Fruit fly (Drosophila melanogaster) whole organism, embryonic: ENCODE results near the gene eIF2gamma.
A peak's percentile ranks its signal among the peaks of the same experiment; 100 is the strongest.

Experiments used
- Ada2b ChIP-seq: fragments of 200-800 bp; sonication (Bioruptor generic); IDR thresholded peaks from 2 replicates; pipeline ENCODE4 v1.3.6; 2022; ENCODE audit warnings: missing biosample characterization, missing genetic modification characterization
- Antp ChIP-seq: fragments of 200-800 bp; sonication (Bioruptor generic); optimal IDR thresholded peaks from 3 replicates; lab custom pipeline; 2016; ENCODE audit warnings: missing biosample characterization, missing genetic modification characterization
- CG10274 ChIP-seq: fragments of 200-800 bp; sonication (Bioruptor generic); optimal IDR thresholded peaks from 3 replicates; lab custom pipeline; 2017; ENCODE audit warnings: missing biosample characterization, mild to moderate bottlenecking, missing genetic modification characterization
- CG11696 ChIP-seq: fragments of 200-800 bp; sonication (Bioruptor generic); IDR thresholded peaks from 2 replicates; pipeline ENCODE4 v1.3.6; 2022; ENCODE audit warnings: missing biosample characterization, missing genetic modification characterization
- CG12104 ChIP-seq: fragments of 200-800 bp; sonication (Bioruptor generic); optimal IDR thresholded peaks from 3 replicates; lab custom pipeline; 2016; ENCODE audit warnings: missing biosample characterization, missing genetic modification characterization
- CG12155 ChIP-seq: fragments of 200-800 bp; sonication (Bioruptor generic); optimal IDR thresholded peaks from 3 replicates; lab custom pipeline; 2016; ENCODE audit warnings: missing biosample characterization, missing genetic modification characterization
- CG13775 ChIP-seq: fragments of 200-800 bp; sonication (Bioruptor generic); optimal IDR thresholded peaks from 3 replicates; lab custom pipeline; 2017; ENCODE audit warnings: missing biosample characterization, mild to moderate bottlenecking, missing genetic modification characterization
- CG14441 ChIP-seq: fragments of 200-800 bp; sonication (Bioruptor generic); IDR thresholded peaks from 2 replicates; pipeline ENCODE4 v1.3.6; 2022; ENCODE audit warnings: missing biosample characterization, missing genetic modification characterization
- CG15073 ChIP-seq: fragments of 200-800 bp; sonication (Bioruptor generic); optimal IDR thresholded peaks from 2 replicates; lab custom pipeline; 2016; ENCODE audit warnings: missing biosample characterization, missing genetic modification characterization
- CG17359 ChIP-seq: fragments of 200-800 bp; sonication (Bioruptor generic); optimal IDR thresholded peaks from 3 replicates; lab custom pipeline; 2018; ENCODE audit warnings: missing biosample characterization, mild to moderate bottlenecking, missing genetic modification characterization, moderate library complexity
- CG30431 ChIP-seq: fragments of 200-800 bp; sonication (Bioruptor generic); optimal IDR thresholded peaks from 2 replicates; lab custom pipeline; 2017; ENCODE audit warnings: missing biosample characterization, missing genetic modification characterization
- CG31365 ChIP-seq: fragments of 200-800 bp; sonication (Bioruptor generic); optimal IDR thresholded peaks from 2 replicates; lab custom pipeline; 2018; ENCODE audit warnings: missing biosample characterization, mild to moderate bottlenecking, missing genetic modification characterization
- CG31441 ChIP-seq: fragments of 200-800 bp; sonication (Bioruptor generic); IDR thresholded peaks from 2 replicates; pipeline ENCODE4 v1.3.6; 2022; ENCODE audit warnings: missing biosample characterization, missing genetic modification characterization
- CG33557 ChIP-seq: fragments of 200-800 bp; sonication (Bioruptor generic); optimal IDR thresholded peaks from 2 replicates; lab custom pipeline; 2019; ENCODE audit warnings: missing biosample characterization, mild to moderate bottlenecking, missing genetic modification characterization, moderate library complexity
- CG34376 ChIP-seq: fragments of 200-800 bp; sonication (Bioruptor generic); optimal IDR thresholded peaks from 2 replicates; lab custom pipeline; 2018; ENCODE audit warnings: missing biosample characterization, mild to moderate bottlenecking, missing genetic modification characterization
- CG6272 ChIP-seq: fragments of 200-800 bp; sonication (Bioruptor generic); IDR thresholded peaks from 2 replicates; pipeline ENCODE4 v1.3.6; 2022; ENCODE audit warnings: missing biosample characterization, missing genetic modification characterization
- CG7271 ChIP-seq: fragments of 200-800 bp; sonication (Bioruptor generic); optimal IDR thresholded peaks from 2 replicates; lab custom pipeline; 2018; ENCODE audit warnings: missing biosample characterization, mild to moderate bottlenecking, missing genetic modification characterization, moderate library complexity
- CG8478 ChIP-seq: fragments of >200 bp; optimal IDR thresholded peaks from 2 replicates; lab custom pipeline; 2018
- CG9609 ChIP-seq: fragments of 200-800 bp; sonication (Bioruptor generic); optimal IDR thresholded peaks from 3 replicates; lab custom pipeline; 2016; ENCODE audit warnings: missing biosample characterization, missing genetic modification characterization
- CHES-1-like ChIP-seq: fragments of 200-800 bp; sonication (Bioruptor generic); optimal IDR thresholded peaks from 2 replicates; lab custom pipeline; 2016; ENCODE audit warnings: missing biosample characterization, missing genetic modification characterization
- D19A ChIP-seq: fragments of 200-800 bp; optimal IDR thresholded peaks from 3 replicates; lab custom pipeline; 2019; ENCODE audit warnings: missing biosample characterization, mild to moderate bottlenecking, missing genetic modification characterization, moderate library complexity
- Hr51 ChIP-seq, 2 experiments: fragments of 200-800 bp; sonication (Bioruptor generic); optimal IDR thresholded peaks; 2 replicates in 1 of 2; 3 replicates in 1 of 2; lab custom pipeline; 2016 to 2018; ENCODE audit warnings: missing biosample characterization in 2 of 2, missing genetic modification characterization in 2 of 2, mild to moderate bottlenecking in 1 of 2, moderate library complexity in 1 of 2
- Lpt ChIP-seq: fragments of >200 bp; optimal IDR thresholded peaks from 2 replicates; lab custom pipeline; 2018; ENCODE audit warnings: missing biosample characterization, missing genetic modification characterization
- Med ChIP-seq: fragments of 200-800 bp; sonication (Bioruptor generic); peaks from one replicate; lab custom pipeline; 2016; ENCODE audit warnings: missing biosample characterization, missing genetic modification characterization, mild to moderate bottlenecking, inconsistent platforms, moderate library complexity
- Neu2 ChIP-seq: fragments of 200-800 bp; sonication (Bioruptor generic); optimal IDR thresholded peaks from 3 replicates; lab custom pipeline; 2016; ENCODE audit warnings: missing biosample characterization, missing genetic modification characterization, borderline replicate concordance
- NfI ChIP-seq: fragments of 200-800 bp; sonication (Bioruptor generic); optimal IDR thresholded peaks from 3 replicates; lab custom pipeline; 2018; ENCODE audit warnings: missing biosample characterization, mild to moderate bottlenecking, missing genetic modification characterization, moderate library complexity
- Ptx1 ChIP-seq: fragments of 200-800 bp; sonication (Bioruptor generic); IDR thresholded peaks from 2 replicates; pipeline ENCODE4 v1.3.6; 2022; ENCODE audit warnings: missing biosample characterization, missing genetic modification characterization
- Trl ChIP-seq, 3 experiments: fragments of >200 bp in 2 of 3; fragments of 200-800 bp in 1 of 3; sonication (Bioruptor generic) in 1 of 3; optimal IDR thresholded peaks; 2 replicates in 1 of 3; 3 replicates in 2 of 3; lab custom pipeline; 2016 to 2017; ENCODE audit warnings: missing biosample characterization in 1 of 3, missing genetic modification characterization in 1 of 3
- aop ChIP-seq: fragments of 200-800 bp; sonication (Bioruptor generic); IDR thresholded peaks from 2 replicates; pipeline ENCODE4 v1.3.6; 2022; ENCODE audit warnings: missing biosample characterization, missing genetic modification characterization
- ash1 ChIP-seq: fragments of 200-800 bp; sonication (Bioruptor generic); optimal IDR thresholded peaks from 2 replicates; lab custom pipeline; 2018; ENCODE audit warnings: missing biosample characterization, mild to moderate bottlenecking, missing genetic modification characterization
- gfzf ChIP-seq: fragments of 200-800 bp; sonication (Bioruptor generic); optimal IDR thresholded peaks from 2 replicates; lab custom pipeline; 2016; ENCODE audit warnings: missing biosample characterization, mild to moderate bottlenecking, missing genetic modification characterization, moderate library complexity
- grau ChIP-seq: fragments of 200-800 bp; optimal IDR thresholded peaks from 3 replicates; lab custom pipeline; 2019; ENCODE audit warnings: missing biosample characterization, mild to moderate bottlenecking, missing genetic modification characterization, moderate library complexity
- gsb ChIP-seq: fragments of 200-800 bp; sonication (Bioruptor generic); IDR thresholded peaks from 2 replicates; pipeline ENCODE4 v1.3.6; 2022; ENCODE audit warnings: missing biosample characterization, missing genetic modification characterization
- ken ChIP-seq: fragments of 200-800 bp; sonication (Bioruptor generic); IDR thresholded peaks from 3 replicates; pipeline ENCODE4 v1.3.6; 2022; ENCODE audit warnings: missing biosample characterization, missing genetic modification characterization
- lola ChIP-seq, 3 experiments: fragments of >200 bp in 2 of 3; fragments of 200-800 bp in 1 of 3; sonication (Bioruptor generic) in 1 of 3; optimal IDR thresholded peaks; 2 replicates each; lab custom pipeline; 2017 to 2019; ENCODE audit warnings: missing biosample characterization in 3 of 3, missing genetic modification characterization in 3 of 3, mild to moderate bottlenecking in 1 of 3, moderate library complexity in 1 of 3
- rib ChIP-seq: fragments of 200-800 bp; sonication (Bioruptor generic); IDR thresholded peaks from 2 replicates; pipeline ENCODE4 v1.3.6; 2022; ENCODE audit warnings: missing biosample characterization, missing genetic modification characterization
- ro ChIP-seq: fragments of 200-800 bp; sonication (Bioruptor generic); IDR thresholded peaks from 2 replicates; pipeline ENCODE4 v1.3.6; 2022; ENCODE audit warnings: missing biosample characterization, missing genetic modification characterization
- salm ChIP-seq: fragments of 200-800 bp; sonication (Bioruptor generic); optimal IDR thresholded peaks from 2 replicates; lab custom pipeline; 2018; ENCODE audit warnings: missing biosample characterization, mild to moderate bottlenecking, missing genetic modification characterization
- sens-2 ChIP-seq: fragments of 200-800 bp; sonication (Bioruptor generic); IDR thresholded peaks from 2 replicates; pipeline ENCODE4 v1.3.6; 2022; ENCODE audit warnings: missing biosample characterization, missing genetic modification characterization
- seq ChIP-seq: fragments of 200-800 bp; sonication (Bioruptor generic); IDR thresholded peaks from 2 replicates; pipeline ENCODE4 v1.3.6; 2022; ENCODE audit warnings: missing biosample characterization, missing genetic modification characterization
- stc ChIP-seq: fragments of 200-800 bp; sonication (Bioruptor generic); IDR thresholded peaks from 2 replicates; pipeline ENCODE4 v1.3.6; 2022; ENCODE audit warnings: missing biosample characterization, missing genetic modification characterization
- sug ChIP-seq: fragments of 200-800 bp; optimal IDR thresholded peaks from 2 replicates; lab custom pipeline; 2019; ENCODE audit warnings: missing biosample characterization, mild to moderate bottlenecking, missing genetic modification characterization, moderate library complexity
- tx ChIP-seq: fragments of 200-800 bp; sonication (Bioruptor generic); optimal IDR thresholded peaks from 2 replicates; lab custom pipeline; 2016; ENCODE audit warnings: missing biosample characterization, missing genetic modification characterization
- unpg ChIP-seq: fragments of 200-800 bp; sonication (Bioruptor generic); optimal IDR thresholded peaks from 3 replicates; lab custom pipeline; 2018; ENCODE audit warnings: missing biosample characterization, mild to moderate bottlenecking, missing genetic modification characterization, moderate library complexity

eIF2gamma gene

DNA sequence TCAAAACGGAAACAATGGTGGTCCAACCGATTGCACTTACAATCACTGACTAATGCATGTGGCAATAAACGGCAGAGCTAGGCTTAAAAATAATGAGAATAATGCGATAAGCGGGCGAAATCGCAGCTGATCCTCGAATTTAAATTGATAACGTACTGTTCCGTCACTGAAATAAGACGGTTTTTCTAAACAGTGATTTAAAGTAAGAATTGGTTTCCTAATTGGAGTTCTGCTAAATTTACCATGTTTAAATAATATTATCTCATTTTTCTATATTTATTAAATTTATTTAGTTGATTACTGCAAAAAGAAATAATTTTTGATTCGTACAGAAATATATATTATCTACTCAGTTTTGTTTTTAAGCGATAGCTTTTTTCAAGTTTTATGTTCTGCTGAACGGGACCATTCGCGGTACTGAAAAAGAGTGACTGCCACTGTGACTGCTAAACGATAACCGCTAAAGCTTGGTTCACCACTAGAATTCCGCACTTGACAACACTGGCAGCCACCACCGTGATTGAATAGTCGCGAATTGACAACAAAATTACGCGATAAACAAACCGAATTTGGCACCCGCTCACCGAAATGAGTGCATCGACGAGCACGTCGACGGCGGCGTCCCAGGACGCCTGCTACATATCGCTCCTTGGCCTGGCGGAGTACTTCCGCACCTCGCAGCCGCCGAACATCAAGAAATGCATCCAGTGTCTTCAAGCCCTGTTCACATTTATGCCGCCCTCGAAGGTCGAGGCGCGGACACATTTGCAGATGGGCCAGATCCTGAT lies 54.4 kb downstream of the eIF2gamma start, which contains the start of the genes Spn88Eb and Mau2 (continued):
- TF ChIP-seq stc (GFP tag; lab: Robert Waterston, UW) = peak; percentile 56; the same call in 1 of the 2 replicates
- no peak for TF ChIP-seq CG7271 (tag; lab: Kevin White, UChicago)
- TF ChIP-seq lola (GFP tag; optimal IDR thresholded peaks at IDR 0.05; lab: Kevin White, UChicago) = peak in 1 of 3 experiments; percentile 32
- no peak for TF ChIP-seq CG15073 (GFP tag; lab: Kevin White, UChicago)
- TF ChIP-seq CHES-1-like (GFP tag; lab: Kevin White, UChicago) = peak; percentile 78
- peak; percentile 70 for TF ChIP-seq CG14441 (GFP tag; lab: Robert Waterston, UW)
- TF ChIP-seq D19A = no peak
- TF ChIP-seq CG9609 (GFP tag; lab: Kevin White, UChicago) = peak; percentile 62
- 0 out of 2 replicates have a peak, but pooled peaks have one; percentile 24 for TF ChIP-seq Ada2b
- TF ChIP-seq CG17359 (tag; lab: Kevin White, UChicago) = peak; percentile 43
- TF ChIP-seq CG34376 (GFP tag; lab: Kevin White, UChicago) = peak; percentile 70
- no peak for TF ChIP-seq CG11696 (GFP tag; lab: Robert Waterston, UW)
- peak; percentile 73 for TF ChIP-seq NfI (GFP tag; lab: Kevin White, UChicago)
- no peak for TF ChIP-seq unpg (GFP tag; lab: Kevin White, UChicago)
- TF ChIP-seq CG12155 (GFP tag; lab: Kevin White, UChicago) = peak; percentile 64
- peak; percentile 87 for TF ChIP-seq rib
- TF ChIP-seq seq (GFP tag; lab: Robert Waterston, UW) = no peak
- no peak for TF ChIP-seq CG8478 (lab: Kevin White, UChicago)
- TF ChIP-seq CG12104 (GFP tag; lab: Kevin White, UChicago) = peak; percentile 8
- peak; percentile 40; the same call in 1 of the 2 replicates for TF ChIP-seq sens-2
- TF ChIP-seq Lpt (GFP tag; lab: Kevin White, UChicago) = no peak
- TF ChIP-seq Ptx1 (GFP tag; lab: Robert Waterston, UW) = peak; percentile 82
- peak; percentile 75 for TF ChIP-seq CG6272 (GFP tag; lab: Robert Waterston, UW)
- TF ChIP-seq CG30431 = peak; percentile 48
- TF ChIP-seq grau (tag; lab: Kevin White, UChicago) = peak; percentile 66
- TF ChIP-seq sug = peak; percentile 80
- no peak for TF ChIP-seq Trl (optimal IDR thresholded peaks at IDR 0.05; lab: Kevin White, UChicago)
- TF ChIP-seq Trl (GFP tag; optimal IDR thresholded peaks at IDR 0.05; lab: Kevin White, UChicago) = peak; percentile 70
- no peak; the same call in 1 of the 2 replicates for TF ChIP-seq ro (GFP tag; lab: Robert Waterston, UW)
- peak; percentile 29 for TF ChIP-seq CG33557 (GFP tag; lab: Kevin White, UChicago)
- peak; percentile 75 for TF ChIP-seq Antp
- peak; percentile 28 for TF ChIP-seq gfzf (GFP tag; lab: Kevin White, UChicago)
- no peak for TF ChIP-seq ash1 (GFP tag; lab: Kevin White, UChicago)
- peak; percentile 18 for TF ChIP-seq CG13775 (GFP tag; lab: Kevin White, UChicago)
- TF ChIP-seq Med = peak; percentile 94
- peak; percentile 9 for TF ChIP-seq tx (GFP tag; lab: Kevin White, UChicago)
- TF ChIP-seq aop (GFP tag; lab: Robert Waterston, UW) = no peak
- no peak for TF ChIP-seq salm (tag; lab: Kevin White, UChicago)
- TF ChIP-seq CG31441 (GFP tag; lab: Robert Waterston, UW) = peak; percentile 100
- no peak for TF ChIP-seq CG31365
- TF ChIP-seq Hr51 (GFP tag; optimal IDR thresholded peaks at IDR 0.05; lab: Kevin White, UChicago) = peak in 1 of 2 experiments; percentile 79
- peak; percentile 47; the same call in 1 of the 2 replicates for TF ChIP-seq gsb (GFP tag; lab: Robert Waterston, UW)
- peak; percentile 82 for TF ChIP-seq ken (GFP tag; lab: Robert Waterston, UW)
- no peak for TF ChIP-seq Neu2 (GFP tag; lab: Kevin White, UChicago)
- no peak for TF ChIP-seq CG10274 (GFP tag; lab: Kevin White, UChicago)
